Fruit fly (Drosophila melanogaster) whole organism, wandering third instar larva: ENCODE data around the gene Drak.
A peak's percentile ranks its signal among the peaks of the same experiment; 100 is the strongest.

Experiments used
- Dfd ChIP-seq: fragments of >200 bp; optimal IDR thresholded peaks from 2 replicates; lab custom pipeline; 2017; ENCODE audit warnings: missing biosample characterization, missing genetic modification characterization
- GATAd ChIP-seq: sonication (Bioruptor generic); optimal IDR thresholded peaks from 2 replicates; lab custom pipeline; 2016; ENCODE audit warnings: missing biosample characterization, missing genetic modification characterization
- Hnf4 ChIP-seq: fragments of 200-800 bp; sonication (Bioruptor generic); optimal IDR thresholded peaks from 2 replicates; lab custom pipeline; 2016; ENCODE audit warnings: missing biosample characterization, mild to moderate bottlenecking, missing genetic modification characterization
- Hr83 ChIP-seq: fragments of 200-300 bp; sonication (Bioruptor generic); optimal IDR thresholded peaks from 2 replicates; lab custom pipeline; 2016; ENCODE audit warnings: missing biosample characterization, mild to moderate bottlenecking, missing genetic modification characterization, moderate library complexity; ENCODE audit not compliant: poor library complexity, severe bottlenecking
- Mio ChIP-seq: sonication (Bioruptor generic); optimal IDR thresholded peaks from 2 replicates; lab custom pipeline; 2016; ENCODE audit warnings: missing biosample characterization, missing genetic modification characterization
- Myc ChIP-seq: fragments of >200 bp; optimal IDR thresholded peaks from 2 replicates; lab custom pipeline; 2017
- Sp1 ChIP-seq: fragments of 200-800 bp; sonication (Bioruptor generic); optimal IDR thresholded peaks from 3 replicates; lab custom pipeline; 2019; ENCODE audit warnings: missing biosample characterization, mild to moderate bottlenecking, missing genetic modification characterization, moderate library complexity
- fru ChIP-seq: fragments of 200-800 bp; sonication (Bioruptor generic); optimal IDR thresholded peaks from 3 replicates; lab custom pipeline; 2016; ENCODE audit warnings: missing biosample characterization, mild to moderate bottlenecking, missing genetic modification characterization
- h ChIP-seq: fragments of 200-800 bp; sonication (Bioruptor generic); optimal IDR thresholded peaks from 3 replicates; lab custom pipeline; 2016; ENCODE audit warnings: missing biosample characterization, mild to moderate bottlenecking, missing genetic modification characterization
- jim ChIP-seq: fragments of 175-275, 200-325 bp; sonication (Bioruptor generic); optimal IDR thresholded peaks from 2 replicates; lab custom pipeline; 2016; ENCODE audit warnings: missing biosample characterization, mild to moderate bottlenecking, missing genetic modification characterization
- psq ChIP-seq: fragments of 200-800 bp; sonication (Bioruptor generic); optimal IDR thresholded peaks from 3 replicates; lab custom pipeline; 2017; ENCODE audit warnings: missing biosample characterization, mild to moderate bottlenecking, missing genetic modification characterization, moderate library complexity
- rgr ChIP-seq: fragments of 200-800 bp; sonication (Bioruptor generic); optimal IDR thresholded peaks from 3 replicates; lab custom pipeline; 2016; ENCODE audit warnings: missing biosample characterization, mild to moderate bottlenecking, missing genetic modification characterization
- usp ChIP-seq: fragments of >200 bp; optimal IDR thresholded peaks from 2 replicates; lab custom pipeline; 2017; ENCODE audit warnings: missing biosample characterization, missing genetic modification characterization
- woc ChIP-seq: sonication (Bioruptor generic); optimal IDR thresholded peaks from 2 replicates; lab custom pipeline; 2016; ENCODE audit warnings: missing biosample characterization, mild to moderate bottlenecking, missing genetic modification characterization

DNA sequence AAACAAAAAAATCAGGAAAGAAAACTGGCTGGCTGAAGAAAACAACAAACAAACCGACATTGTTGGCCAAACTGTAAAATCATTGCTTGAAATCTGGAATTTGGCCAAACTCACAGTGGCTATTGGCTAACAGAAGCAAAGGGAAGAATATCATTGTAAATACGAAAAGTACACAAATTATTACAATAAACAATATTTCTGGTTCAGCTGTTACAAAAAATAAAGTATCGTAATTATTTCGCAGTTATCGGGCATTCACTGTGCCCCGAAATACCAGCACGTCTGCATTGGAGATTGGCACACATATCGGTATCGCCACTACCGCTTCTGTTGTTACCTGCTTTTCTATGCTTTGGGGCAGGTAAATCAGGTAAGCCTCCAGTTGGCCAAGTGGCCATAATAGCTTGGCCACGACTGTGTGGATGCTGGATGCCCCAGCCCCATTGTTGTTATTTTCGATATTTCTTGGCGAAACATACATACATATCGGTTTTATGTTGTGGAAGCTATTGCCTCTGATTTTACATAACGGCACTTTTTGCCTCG is 41.8 kb upstream of the Drak start:
- TF ChIP-seq jim (GFP tag; lab: Kevin White, UChicago) (no peak), h (GFP tag; lab: Kevin White, UChicago) (peak; percentile 65), usp (GFP tag; lab: Kevin White, UChicago) (no peak), Hnf4 (GFP tag; lab: Kevin White, UChicago) (peak; percentile 61), Dfd (GFP tag; lab: Kevin White, UChicago) (no peak), Hr83 (GFP tag; lab: Kevin White, UChicago) (no peak), Sp1 (no peak), GATAd (GFP tag; lab: Kevin White, UChicago) (no peak), rgr (GFP tag; lab: Kevin White, UChicago) (peak; percentile 49), psq (GFP tag; lab: Kevin White, UChicago) (no peak), Myc (lab: Kevin White, UChicago) (no peak), woc (GFP tag; lab: Kevin White, UChicago) (no peak), Mio (GFP tag; lab: Kevin White, UChicago) (no peak), fru (GFP tag; lab: Kevin White, UChicago) (peak; percentile 11)
